Worm (Caenorhabditis elegans) whole organism, L4/young adult: ENCODE results near the gene enu-3.6.

Experiments
- W03F9.2 ChIP-seq: fragments of 150-350 bp; optimal IDR thresholded peaks from 2 replicates; lab custom pipeline; 2014; ENCODE audit warnings: missing biosample characterization, missing genetic modification characterization
- dao-5 ChIP-seq: sonication (generic microtip); optimal IDR thresholded peaks from 2 replicates; lab custom pipeline; 2016; ENCODE audit warnings: missing genotype, missing genetic modification characterization, moderate library complexity, missing compliant biosample characterization
- him-1 ChIP-seq: sonication (generic microtip); optimal IDR thresholded peaks from 2 replicates; lab custom pipeline; 2016; ENCODE audit warnings: missing genotype, missing genetic modification reagents, missing genetic modification characterization, missing compliant biosample characterization

- TF ChIP-seq him-1 (no peak), dao-5 (tag; lab: Kevin White, UChicago) (no peak), W03F9.2 (no peak)
Measured at ce11 chrIII:10709676-10710075, 40.6 kb upstream of the enu-3.6 start.
